Worm (Caenorhabditis elegans): Measurements from ENCODE around the gene efl-2.

Gene efl-2

DNA sequence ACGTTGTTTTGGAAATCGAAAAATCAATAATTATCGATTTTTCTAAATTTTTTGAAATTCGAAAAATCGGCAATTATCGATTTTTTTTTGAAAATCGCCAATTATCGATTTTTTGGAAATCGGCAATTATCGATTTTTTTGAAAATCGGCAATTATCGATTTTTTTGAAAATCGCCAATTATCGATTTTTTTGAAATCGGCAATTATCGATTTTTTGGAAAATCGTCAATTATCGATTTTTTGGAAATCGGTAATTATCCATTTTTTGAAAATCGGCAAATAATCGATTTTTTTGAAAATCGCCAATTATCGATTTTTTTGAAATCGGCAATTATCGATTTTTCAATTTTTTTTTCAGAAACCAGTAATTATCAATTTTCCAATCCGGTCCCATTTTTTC lies 8.2 kb downstream of the efl-2 start:
- TF ChIP-seq lsy-12 (tag; optimal IDR thresholded peaks at IDR 0.05), result no peak
- TF ChIP-seq ceh-28 (tag; optimal IDR thresholded peaks at IDR 0.05), result peak; percentile 100
- no peak for TF ChIP-seq nhr-77 (tag; optimal IDR thresholded peaks at IDR 0.05)
- no peak for TF ChIP-seq nhr-237 (tag; optimal IDR thresholded peaks at IDR 0.05)
- no peak for TF ChIP-seq ztf-4 (tag; optimal IDR thresholded peaks at IDR 0.05)
- no peak for TF ChIP-seq fkh-10 (GFP tag; optimal IDR thresholded peaks at IDR 0.05)
- no peak for TF ChIP-seq nfya-1 (tag; optimal IDR thresholded peaks at IDR 0.05; ENCODE audit: insufficient read depth)

DNA sequence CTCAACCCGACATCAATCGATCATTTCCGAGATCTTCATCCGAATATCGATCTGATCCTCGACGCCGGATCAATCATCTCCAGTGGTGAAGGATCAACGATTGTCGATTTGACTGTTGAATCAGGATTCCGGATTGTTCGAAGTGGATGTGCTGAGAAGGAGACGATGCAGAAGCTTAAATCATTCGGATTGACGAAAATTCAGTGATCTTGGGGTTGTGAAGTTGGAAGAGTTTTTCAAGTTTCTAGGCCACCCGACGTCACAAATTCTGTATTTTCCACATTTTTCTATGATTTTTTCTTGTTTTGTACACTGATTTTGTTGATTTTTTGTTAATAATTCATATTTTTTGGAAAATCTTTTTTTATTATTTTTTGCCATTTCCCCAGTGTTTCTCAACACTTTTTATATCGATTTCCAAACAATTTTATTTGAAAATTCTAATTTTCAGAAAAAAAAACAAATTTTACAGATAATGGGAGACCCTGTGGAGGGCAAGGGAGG lies 8.7 kb downstream of the efl-2 start, which contains the start of gene Y48E1C.1:
Gene Y48E1C.1, plus strand, starts transcription at position 454 of the 504 bp plus-strand sequence.
- TF ChIP-seq ceh-16 (tag; optimal IDR thresholded peaks at IDR 0.05) (no peak), ceh-9 (tag; optimal IDR thresholded peaks at IDR 0.05) (no peak), ceh-82 (tag; optimal IDR thresholded peaks at IDR 0.05) (no peak), nhr-77 (tag; optimal IDR thresholded peaks at IDR 0.05) (no peak), ama-1 (optimal IDR thresholded peaks at IDR 0.05) (no peak), R02D3.7 (tag; optimal IDR thresholded peaks at IDR 0.05) (no peak), unc-62 (GFP tag; optimal IDR thresholded peaks at IDR 0.05) (no peak), nhr-12 (tag; optimal IDR thresholded peaks at IDR 0.05) (no peak), tbx-2 (tag; optimal IDR thresholded peaks at IDR 0.05) (no peak), jun-1 (tag; optimal IDR thresholded peaks at IDR 0.05) (no peak), nhr-11 (tag; optimal IDR thresholded peaks at IDR 0.05) (no peak), pha-4 (tag; optimal IDR thresholded peaks at IDR 0.05) (no peak)

DNA sequence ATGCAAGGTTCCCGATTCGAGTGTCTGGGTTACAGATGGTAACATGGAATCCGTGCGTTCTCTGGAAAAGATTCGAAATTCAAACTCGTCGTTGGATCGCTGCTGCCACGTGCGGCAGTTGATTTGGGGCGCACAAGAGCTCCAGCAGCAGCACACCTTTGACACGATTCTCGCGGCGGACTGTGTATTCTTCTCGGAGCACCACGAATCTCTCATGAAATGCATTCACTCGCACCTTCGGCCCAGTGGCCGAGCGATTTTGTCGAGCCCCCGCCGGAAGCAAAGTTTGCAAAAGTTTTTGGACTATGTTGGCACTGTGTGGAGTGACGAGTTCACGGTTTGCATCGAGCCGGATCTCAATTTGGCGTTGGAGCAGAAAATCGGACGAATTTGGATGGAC lies 10.6 kb downstream of the efl-2 start:
- TF ChIP-seq R02D3.7 (tag; optimal IDR thresholded peaks at IDR 0.05), result no peak

DNA sequence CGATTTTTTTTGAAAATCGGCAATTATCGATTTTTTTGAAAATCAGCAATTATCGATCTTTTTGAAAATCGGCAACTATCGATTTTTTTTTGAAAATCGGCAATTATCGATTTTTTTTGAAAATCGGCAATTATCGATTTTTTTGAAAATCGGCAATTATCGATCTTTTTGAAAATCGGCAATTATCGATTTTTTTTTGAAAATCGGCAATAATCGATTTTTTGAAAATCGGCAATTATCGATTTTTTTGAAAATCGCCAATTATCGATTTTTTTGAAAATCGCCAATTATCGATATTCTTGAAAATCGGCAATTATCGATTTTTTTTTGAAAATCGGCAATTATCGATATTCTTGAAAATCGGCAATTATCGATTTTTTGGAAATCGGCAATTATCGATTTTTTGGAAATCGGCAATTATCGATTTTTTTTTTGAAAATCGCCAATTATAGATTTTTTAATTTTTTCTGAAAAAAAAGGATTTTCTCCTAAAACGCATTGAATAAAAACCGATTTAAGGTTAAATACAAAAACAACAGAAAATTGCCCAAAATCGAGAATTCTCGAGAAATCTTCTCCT lies 11.6 kb downstream of the efl-2 start:
- TF ChIP-seq nhr-11 (tag; optimal IDR thresholded peaks at IDR 0.05) (no peak), ceh-28 (tag; optimal IDR thresholded peaks at IDR 0.05) (peak; percentile 99), nhr-67 (tag; optimal IDR thresholded peaks at IDR 0.05) (no peak)

DNA sequence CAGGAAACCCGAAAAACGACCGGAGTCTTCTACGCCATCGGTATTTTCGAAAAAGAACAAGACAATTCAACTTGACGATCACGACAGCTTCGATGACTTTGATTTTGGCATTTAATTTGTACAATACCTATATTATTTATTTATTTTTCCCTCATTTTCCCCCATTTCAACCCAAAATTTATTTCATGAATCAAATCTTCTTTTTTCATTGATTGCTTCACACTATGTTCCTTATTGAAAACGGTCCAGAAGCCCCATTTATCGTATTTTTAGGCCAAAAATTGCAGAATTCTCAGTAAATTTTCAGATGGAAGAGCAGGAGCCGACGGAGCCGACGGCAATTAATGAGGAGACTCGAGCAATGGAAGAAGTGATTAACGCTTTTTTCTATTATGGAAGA lies 18.3 kb downstream of the efl-2 start, which contains the start of gene Y48E1C.2:
Gene Y48E1C.2, plus strand, starts transcription at position 301 of the 400 bp plus-strand sequence.
- no peak for TF ChIP-seq nhr-25 (tag; optimal IDR thresholded peaks at IDR 0.05)
- TF ChIP-seq fkh-2 (tag; optimal IDR thresholded peaks at IDR 0.05), result no peak
- no peak for TF ChIP-seq fkh-10 (GFP tag; optimal IDR thresholded peaks at IDR 0.05)
- TF ChIP-seq fos-1 (tag; optimal IDR thresholded peaks at IDR 0.05), result no peak
- TF ChIP-seq lsy-12 (tag; optimal IDR thresholded peaks at IDR 0.05), result no peak
- no peak for TF ChIP-seq ceh-82 (tag; optimal IDR thresholded peaks at IDR 0.05)
- TF ChIP-seq nhr-67 (tag; optimal IDR thresholded peaks at IDR 0.05), result no peak
- TF ChIP-seq nhr-28 (tag; optimal IDR thresholded peaks at IDR 0.05), result no peak
- TF ChIP-seq jun-1 (tag; optimal IDR thresholded peaks at IDR 0.05), result no peak
- no peak for TF ChIP-seq nfya-1 (tag; optimal IDR thresholded peaks at IDR 0.05; ENCODE audit: insufficient read depth)
- TF ChIP-seq lin-15B (tag; optimal IDR thresholded peaks at IDR 0.05), result no peak
- TF ChIP-seq nhr-23 (tag; optimal IDR thresholded peaks at IDR 0.05), result no peak
- no peak for TF ChIP-seq eor-1 (tag; optimal IDR thresholded peaks at IDR 0.05)
- no peak for TF ChIP-seq elt-2 (tag; optimal IDR thresholded peaks at IDR 0.05)
- no peak for TF ChIP-seq mml-1 (tag; optimal IDR thresholded peaks at IDR 0.05)
- no peak for TF ChIP-seq egl-5 (tag; optimal IDR thresholded peaks at IDR 0.05)

DNA sequence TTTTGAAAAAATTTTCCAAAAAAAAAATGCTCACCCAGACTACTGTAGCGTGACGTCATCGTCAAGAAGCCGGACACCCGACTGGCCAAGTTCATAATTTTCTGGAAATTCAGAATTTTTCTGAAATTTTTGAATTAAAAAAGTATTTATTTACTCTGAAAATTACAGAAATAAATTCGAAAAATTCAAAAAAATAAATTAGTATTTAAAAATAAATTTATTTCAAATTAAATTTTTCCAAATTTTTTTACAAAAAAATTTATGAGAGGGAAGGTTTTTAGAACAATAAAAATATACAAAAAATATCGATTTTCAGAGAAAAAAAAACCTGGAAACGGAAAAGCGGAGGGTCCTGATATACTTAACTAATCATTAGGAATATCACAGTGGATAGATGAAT lies 30.8 kb downstream of the efl-2 start, which contains the start of gene Y48E1C.4:
Gene Y48E1C.4, minus strand, starts transcription at position 101 of the 400 bp plus-strand sequence.
- TF ChIP-seq elt-3 (tag; optimal IDR thresholded peaks at IDR 0.05) (no peak), ztf-11 (tag; optimal IDR thresholded peaks at IDR 0.05) (no peak), nhr-76 (tag; optimal IDR thresholded peaks at IDR 0.05) (no peak), ceh-28 (tag; optimal IDR thresholded peaks at IDR 0.05) (no peak), lin-15B (tag; optimal IDR thresholded peaks at IDR 0.05) (no peak), fos-1 (tag; optimal IDR thresholded peaks at IDR 0.05) (no peak), fkh-2 (tag; optimal IDR thresholded peaks at IDR 0.05) (no peak), nhr-67 (tag; optimal IDR thresholded peaks at IDR 0.05) (no peak), egl-5 (tag; optimal IDR thresholded peaks at IDR 0.05) (no peak), pqm-1 (tag; optimal IDR thresholded peaks at IDR 0.05) (no peak), fkh-10 (GFP tag; optimal IDR thresholded peaks at IDR 0.05) (no peak), sea-2 (GFP tag; optimal IDR thresholded peaks at IDR 0.05) (no peak), egl-27 (tag; optimal IDR thresholded peaks at IDR 0.05) (no peak), jun-1 (tag; optimal IDR thresholded peaks at IDR 0.05) (no peak), snpc-4 (tag; optimal IDR thresholded peaks at IDR 0.05) (no peak), nhr-11 (tag; optimal IDR thresholded peaks at IDR 0.05) (no peak)
